Worm (Caenorhabditis elegans): ENCODE results near the gene hpo-9.

Gene hpo-9

DNA sequence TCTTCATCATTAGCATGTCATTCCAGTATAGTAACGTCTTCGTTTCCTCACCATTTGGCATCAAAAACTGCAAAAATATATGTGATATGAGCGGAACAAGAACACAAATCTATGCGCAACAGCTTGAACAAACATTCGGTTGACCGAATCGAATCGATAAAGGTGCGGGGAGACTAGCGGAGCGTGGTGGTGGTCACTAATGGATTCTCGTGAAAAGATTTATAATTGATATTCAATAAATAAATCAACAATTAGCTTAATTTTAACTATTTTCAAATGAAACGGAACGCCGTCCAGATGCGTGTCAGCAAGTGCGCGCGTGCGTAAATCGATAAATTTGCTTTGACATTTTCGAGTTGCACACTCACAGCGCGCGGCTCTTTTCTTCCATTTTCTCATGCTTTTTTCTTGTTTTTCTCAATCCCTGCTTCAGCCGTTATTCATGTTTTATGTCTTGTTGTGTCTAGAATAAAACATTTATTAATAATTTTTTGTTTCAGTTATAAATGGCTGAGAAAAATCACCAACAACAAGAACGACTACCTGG lies 15.9 kb downstream of the hpo-9 start, which contains the start of the genes C13F10.8, C13F10.6 and kxd-1:
C13F10.8 (minus strand) TSS at position 51 of the 547 bp plus-strand sequence.
C13F10.6 (minus strand) TSS at position 67 of the 547 bp plus-strand sequence.
kxd-1 (plus strand) TSS at position 497 of the 547 bp plus-strand sequence.
- TF ChIP-seq lin-14 (GFP tag; optimal IDR thresholded peaks at IDR 0.05) (peak; percentile 46), pax-3 (tag; optimal IDR thresholded peaks at IDR 0.05) (no peak), unc-130 (tag; optimal IDR thresholded peaks at IDR 0.05) (no peak), lin-35 (GFP tag; optimal IDR thresholded peaks at IDR 0.05) (peak in 1 of 2 experiments; percentile 42), nhr-28 (tag; optimal IDR thresholded peaks at IDR 0.05) (no peak), nhr-90 (tag; optimal IDR thresholded peaks at IDR 0.05; ENCODE audit: poor library complexity) (no peak), fkh-4 (tag; optimal IDR thresholded peaks at IDR 0.05; ENCODE audit: borderline replicate concordance) (no peak), ama-1 (optimal IDR thresholded peaks at IDR 0.05) (no peak), snpc-4 (tag; optimal IDR thresholded peaks at IDR 0.05) (no peak), dpl-1 (GFP tag; optimal IDR thresholded peaks at IDR 0.05) (peak in 1 of 3 experiments; percentile 40), efl-1 (optimal IDR thresholded peaks at IDR 0.05) (no peak), efl-1 (GFP tag; optimal IDR thresholded peaks at IDR 0.05 in 1 of 2) (peak in 1 of 2 experiments; percentile 93), irx-1 (tag; optimal IDR thresholded peaks at IDR 0.05) (no peak), nhr-85 (tag) (peak; percentile 48)

DNA sequence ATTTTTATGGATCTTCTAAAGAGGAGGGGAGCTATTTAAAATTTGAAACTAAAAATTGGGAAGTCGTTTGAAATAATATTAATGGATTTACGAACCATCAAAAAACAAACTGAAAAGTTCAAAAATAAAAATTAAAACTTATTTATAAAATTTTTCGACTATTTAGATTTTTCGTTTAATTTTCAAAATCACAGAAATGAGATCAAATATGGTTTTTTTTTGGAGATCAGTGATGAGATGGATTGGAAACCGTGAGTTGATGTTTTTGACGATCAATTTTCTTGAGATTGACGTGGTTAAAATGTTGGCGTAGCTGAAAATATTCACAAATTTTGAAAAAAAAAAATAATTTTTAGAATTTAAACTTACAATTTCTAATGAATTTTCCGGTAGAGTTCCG lies 17.9 kb downstream of the hpo-9 start, which contains the start of gene C13F10.5:
C13F10.5 (minus strand) TSS at position 101 of the 400 bp plus-strand sequence.
- TF ChIP-seq isw-1 (GFP tag; IDR thresholded peaks at IDR 0.05), result no peak
- no peak for TF ChIP-seq zip-4 (GFP tag; optimal IDR thresholded peaks at IDR 0.05)
- no peak for TF ChIP-seq swsn-7 (tag; optimal IDR thresholded peaks at IDR 0.05)
- TF ChIP-seq ceh-90 (tag; optimal IDR thresholded peaks at IDR 0.05), result no peak
- no peak for TF ChIP-seq pqm-1 (tag; optimal IDR thresholded peaks at IDR 0.05)
- no peak for TF ChIP-seq rnt-1 (tag; optimal IDR thresholded peaks at IDR 0.05)
- TF ChIP-seq C04F5.9 (tag; optimal IDR thresholded peaks at IDR 0.05), result no peak
- no peak for TF ChIP-seq irx-1 (tag; optimal IDR thresholded peaks at IDR 0.05)

DNA sequence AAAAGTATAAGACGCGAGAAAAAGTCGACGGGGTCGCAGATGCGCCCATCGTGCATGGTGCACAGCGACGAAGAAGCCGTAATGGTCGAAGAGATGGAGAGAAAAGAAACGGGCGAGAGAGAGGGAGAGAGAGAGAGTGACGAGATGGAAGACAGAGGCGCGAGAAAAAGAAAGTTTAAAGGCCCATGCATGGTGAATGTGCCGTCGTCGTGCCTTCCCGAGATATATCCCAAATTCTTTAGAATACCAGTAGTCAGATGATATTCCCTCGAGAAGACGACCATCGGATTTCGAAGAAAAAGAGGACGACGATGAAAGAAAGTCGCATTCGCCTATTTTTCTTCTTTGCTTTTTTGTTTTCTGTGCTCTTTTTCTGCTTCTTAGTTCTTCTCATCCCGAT lies 20.9 kb downstream of the hpo-9 start:
- TF ChIP-seq nhr-84 (tag; optimal IDR thresholded peaks at IDR 0.05) (no peak), dpl-1 (GFP tag; optimal IDR thresholded peaks at IDR 0.05) (peak in 1 of 3 experiments; percentile 0), isw-1 (GFP tag; IDR thresholded peaks at IDR 0.05) (peak; percentile 20), ceh-82 (tag; optimal IDR thresholded peaks at IDR 0.05) (peak in 1 of 3 experiments; percentile 19), unc-86 (tag; optimal IDR thresholded peaks at IDR 0.05) (peak; percentile 1), lsy-2 (tag; optimal IDR thresholded peaks at IDR 0.05) (peak in 1 of 2 experiments; percentile 22), efl-1 (optimal IDR thresholded peaks at IDR 0.05) (peak; percentile 4 to 11), efl-1 (GFP tag; optimal IDR thresholded peaks at IDR 0.05 in 1 of 2) (no peak), mef-2 (tag; optimal IDR thresholded peaks at IDR 0.05) (no peak), lin-14 (GFP tag; optimal IDR thresholded peaks at IDR 0.05) (peak; percentile 54)

DNA sequence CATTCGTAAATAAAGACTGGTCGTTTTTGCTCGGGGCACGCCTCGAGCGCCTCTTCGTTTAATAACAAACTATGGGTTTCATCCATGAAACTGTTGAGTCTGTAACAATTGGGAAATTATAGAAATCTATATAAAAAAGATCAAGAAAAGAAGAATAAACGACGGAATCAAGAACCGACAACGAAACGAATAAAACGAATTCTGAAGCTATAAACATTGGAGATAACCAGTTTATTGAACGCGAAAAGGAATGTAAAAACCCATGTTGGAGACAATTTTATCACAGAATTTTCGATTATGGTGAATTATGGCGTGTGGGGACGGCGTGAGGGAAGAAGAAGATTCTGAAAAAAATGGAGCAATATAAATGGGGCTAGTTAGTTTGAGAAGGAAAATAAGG lies 22.1 kb downstream of the hpo-9 start, which contains the start of gene soap-1:
soap-1 (minus strand) TSS at position 101 of the 400 bp plus-strand sequence.
- TF ChIP-seq lir-3 (tag; optimal IDR thresholded peaks at IDR 0.05; ENCODE audit: poor library complexity) (no peak), nhr-12 (tag; optimal IDR thresholded peaks at IDR 0.05) (no peak), efl-3 (GFP tag; optimal IDR thresholded peaks at IDR 0.05) (no peak)

DNA sequence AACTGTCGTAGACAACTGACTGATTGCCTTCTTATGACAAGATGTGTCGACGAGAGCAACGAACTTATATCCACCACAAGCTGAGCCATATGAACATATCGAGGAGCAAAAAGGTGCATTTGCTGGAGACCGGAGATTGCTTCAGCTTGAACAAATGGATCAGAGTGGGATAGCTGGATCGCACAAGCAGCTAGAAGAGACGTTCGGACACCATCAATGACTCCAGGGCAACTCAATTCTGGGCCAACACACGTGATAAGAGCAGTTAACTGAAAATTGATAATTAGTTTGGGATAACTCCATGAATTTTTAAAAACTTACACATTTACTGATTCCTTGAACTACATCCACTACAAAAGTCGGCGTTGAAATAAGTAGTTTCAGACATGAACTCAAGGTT lies 27.9 kb downstream of the hpo-9 start:
- TF ChIP-seq efl-1 (optimal IDR thresholded peaks at IDR 0.05) (no peak), efl-1 (GFP tag; optimal IDR thresholded peaks at IDR 0.05 in 1 of 2) (peak in 1 of 2 experiments; percentile 82), xbp-1 (tag; optimal IDR thresholded peaks at IDR 0.05) (no peak)

DNA sequence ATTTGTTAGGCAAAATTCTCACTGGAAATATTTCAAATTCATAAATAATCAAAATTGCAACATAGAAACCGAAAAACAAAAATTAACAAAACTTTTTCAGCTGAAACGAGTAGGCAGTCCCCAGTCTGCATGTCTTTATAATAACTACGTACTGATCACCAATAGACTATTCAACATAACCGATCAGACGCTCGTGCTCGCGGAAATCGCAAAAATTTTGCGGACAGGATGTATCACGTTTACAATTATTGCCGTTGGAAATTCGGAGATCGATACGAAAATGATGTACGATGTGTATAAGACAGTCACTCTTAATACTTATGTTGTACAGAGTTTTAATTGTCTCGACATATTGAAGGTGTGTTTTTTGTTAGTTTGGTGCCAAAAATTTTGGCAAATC lies 35.6 kb downstream of the hpo-9 start:
- TF ChIP-seq nhr-76 (tag; optimal IDR thresholded peaks at IDR 0.05), result no peak
- TF ChIP-seq efl-1 (optimal IDR thresholded peaks at IDR 0.05), result no peak
- TF ChIP-seq efl-1 (GFP tag; optimal IDR thresholded peaks at IDR 0.05 in 1 of 2), result peak in 1 of 2 experiments; percentile 21
